Fruit fly (Drosophila melanogaster) whole organism, embryonic: Measurements from ENCODE around the gene CG46462.

Experiments
- Abd-B ChIP-seq: fragments of 200-800 bp; sonication (Bioruptor generic); optimal IDR thresholded peaks from 2 replicates; lab custom pipeline; 2018; ENCODE audit warnings: missing biosample characterization, mild to moderate bottlenecking, missing genetic modification characterization, moderate library complexity
- Ada2b ChIP-seq: fragments of 200-800 bp; sonication (Bioruptor generic); IDR thresholded peaks from 2 replicates; pipeline ENCODE4 v1.3.6; 2022; ENCODE audit warnings: missing biosample characterization, missing genetic modification characterization
- CG10267 ChIP-seq: fragments of 200-800 bp; sonication (Bioruptor generic); optimal IDR thresholded peaks from 2 replicates; lab custom pipeline; 2018; ENCODE audit warnings: missing biosample characterization, mild to moderate bottlenecking, missing genetic modification characterization, moderate library complexity
- CG10321 ChIP-seq: fragments of 200-800 bp; sonication (Bioruptor generic); IDR thresholded peaks from 2 replicates; pipeline ENCODE4 v1.3.6; 2022; ENCODE audit warnings: missing biosample characterization, missing genetic modification characterization
- CG10462 ChIP-seq: fragments of 200-800 bp; sonication (Bioruptor generic); optimal IDR thresholded peaks from 2 replicates; lab custom pipeline; 2016; ENCODE audit warnings: missing biosample characterization, missing genetic modification characterization
- CG11093 ChIP-seq: fragments of 200-800 bp; sonication (Bioruptor generic); IDR thresholded peaks from 3 replicates; pipeline ENCODE4 v1.3.6; 2022; ENCODE audit warnings: missing biosample characterization, missing genetic modification characterization
- CG11723 ChIP-seq: fragments of 200-800 bp; sonication (Bioruptor generic); optimal IDR thresholded peaks from 2 replicates; lab custom pipeline; 2017; ENCODE audit warnings: missing biosample characterization, mild to moderate bottlenecking, missing genetic modification characterization
- CG12299 ChIP-seq: fragments of 200-800 bp; sonication (Bioruptor generic); optimal IDR thresholded peaks from 2 replicates; lab custom pipeline; 2018; ENCODE audit warnings: missing biosample characterization, mild to moderate bottlenecking, missing genetic modification characterization
- CG14667 ChIP-seq: fragments of 200-800 bp; sonication (Bioruptor generic); IDR thresholded peaks from 2 replicates; pipeline ENCODE4 v1.3.6; 2022; ENCODE audit warnings: missing biosample characterization, missing genetic modification characterization
- CG15514 ChIP-seq: fragments of 200-800 bp; sonication (Bioruptor generic); optimal IDR thresholded peaks from 3 replicates; lab custom pipeline; 2017; ENCODE audit warnings: missing biosample characterization, missing genetic modification characterization, mild to moderate bottlenecking, moderate library complexity, missing genetic modification reagents
- CG17361 ChIP-seq: fragments of 200-800 bp; sonication (Bioruptor generic); IDR thresholded peaks from 3 replicates; pipeline ENCODE4 v1.3.6; 2022; ENCODE audit warnings: missing biosample characterization, missing genetic modification characterization
- CG18599 ChIP-seq: fragments of 200-800 bp; sonication (Bioruptor generic); optimal IDR thresholded peaks from 3 replicates; lab custom pipeline; 2017; ENCODE audit warnings: missing biosample characterization, missing genetic modification characterization, mild to moderate bottlenecking, moderate library complexity, missing genetic modification reagents
- CG30431 ChIP-seq: fragments of 200-800 bp; sonication (Bioruptor generic); optimal IDR thresholded peaks from 2 replicates; lab custom pipeline; 2017; ENCODE audit warnings: missing biosample characterization, missing genetic modification characterization
- CG31388 ChIP-seq: fragments of 200-800 bp; sonication (Bioruptor generic); optimal IDR thresholded peaks from 2 replicates; lab custom pipeline; 2016; ENCODE audit warnings: missing biosample characterization, missing genetic modification characterization
- CG32772 ChIP-seq: fragments of 200-800 bp; sonication (Bioruptor generic); IDR thresholded peaks from 2 replicates; pipeline ENCODE4 v1.3.6; 2022; ENCODE audit warnings: missing biosample characterization, missing genetic modification characterization
- CG43689 ChIP-seq: fragments of 200-800 bp; sonication (Bioruptor generic); IDR thresholded peaks from 2 replicates; pipeline ENCODE4 v1.3.6; 2022; ENCODE audit warnings: missing biosample characterization, missing genetic modification characterization
- CG4404 ChIP-seq: fragments of 200-800 bp; sonication (Bioruptor generic); IDR thresholded peaks from 2 replicates; pipeline ENCODE4 v1.3.6; 2022; ENCODE audit warnings: missing biosample characterization, missing genetic modification characterization
- CG4424 ChIP-seq: fragments of 200-800 bp; sonication (Bioruptor generic); optimal IDR thresholded peaks from 3 replicates; lab custom pipeline; 2016; ENCODE audit warnings: missing biosample characterization, missing genetic modification characterization
- CG4707 ChIP-seq: fragments of 200-800 bp; sonication (Bioruptor generic); optimal IDR thresholded peaks from 2 replicates; lab custom pipeline; 2018; ENCODE audit warnings: missing biosample characterization, mild to moderate bottlenecking, missing genetic modification characterization, moderate library complexity
- CG6791 ChIP-seq: fragments of 200-800 bp; sonication (Bioruptor generic); IDR thresholded peaks from 3 replicates; pipeline ENCODE4 v1.3.6; 2022; ENCODE audit warnings: missing biosample characterization, missing genetic modification characterization; ENCODE audit not compliant: partially characterized antibody
- CG7786 ChIP-seq: fragments of 200-800 bp; sonication (Bioruptor generic); optimal IDR thresholded peaks from 2 replicates; lab custom pipeline; 2016; ENCODE audit warnings: missing biosample characterization, missing genetic modification characterization
- CG7928 ChIP-seq: fragments of 200-800 bp; sonication (Bioruptor generic); optimal IDR thresholded peaks from 2 replicates; lab custom pipeline; 2017; ENCODE audit warnings: missing biosample characterization, mild to moderate bottlenecking, missing genetic modification characterization
- CG8924 ChIP-seq: fragments of 200-800 bp; optimal IDR thresholded peaks from 3 replicates; lab custom pipeline; 2019; ENCODE audit warnings: missing biosample characterization, mild to moderate bottlenecking, missing genetic modification characterization, moderate library complexity
- CkIIα-i1 ChIP-seq: fragments of 200-800 bp; sonication (Bioruptor generic); IDR thresholded peaks from 2 replicates; pipeline ENCODE4 v1.3.6; 2022; ENCODE audit warnings: missing biosample characterization, missing genetic modification characterization
- CoRest ChIP-seq: fragments of 200-800 bp; sonication (Bioruptor generic); optimal IDR thresholded peaks from 3 replicates; lab custom pipeline; 2018; ENCODE audit warnings: missing biosample characterization, mild to moderate bottlenecking, missing genetic modification characterization, moderate library complexity
- CrebB ChIP-seq: fragments of 200-800 bp; sonication (Bioruptor generic); optimal IDR thresholded peaks from 3 replicates; lab custom pipeline; 2018; ENCODE audit warnings: missing biosample characterization, mild to moderate bottlenecking, missing genetic modification characterization
- Dbx ChIP-seq: fragments of 200-800 bp; sonication (Bioruptor generic); IDR thresholded peaks from 3 replicates; pipeline ENCODE4 v1.3.6; 2022; ENCODE audit warnings: missing biosample characterization, missing genetic modification characterization
- Dip2 ChIP-seq: fragments of 200-800 bp; sonication (Bioruptor generic); IDR thresholded peaks from 2 replicates; pipeline ENCODE4 v1.3.6; 2022; ENCODE audit warnings: missing biosample characterization, missing genetic modification characterization
- Dip3 ChIP-seq: fragments of 200-800 bp; sonication (Bioruptor generic); optimal IDR thresholded peaks from 3 replicates; lab custom pipeline; 2016; ENCODE audit warnings: missing biosample characterization, missing genetic modification characterization
- Fer1 ChIP-seq: fragments of 200-800 bp; sonication (Bioruptor generic); optimal IDR thresholded peaks from 2 replicates; lab custom pipeline; 2017; ENCODE audit warnings: missing biosample characterization, mild to moderate bottlenecking, missing genetic modification characterization
- GATAe ChIP-seq: fragments of 200-800 bp; sonication (Bioruptor generic); conservative IDR thresholded peaks from 2 replicates; pipeline ENCODE4 v1.3.6; 2022; ENCODE audit warnings: missing biosample characterization, missing genetic modification characterization
- HHEX ChIP-seq: fragments of 200-800 bp; sonication (Bioruptor generic); optimal IDR thresholded peaks from 3 replicates; lab custom pipeline; 2017; ENCODE audit warnings: missing biosample characterization, mild to moderate bottlenecking, missing genetic modification characterization, missing genetic modification reagents
- HLHmδ ChIP-seq: fragments of 200-800 bp; sonication (Bioruptor generic); optimal IDR thresholded peaks from 2 replicates; lab custom pipeline; 2018; ENCODE audit warnings: missing biosample characterization, mild to moderate bottlenecking, missing genetic modification characterization, moderate library complexity
- Nf-YB ChIP-seq: fragments of 200-800 bp; sonication (Bioruptor generic); optimal IDR thresholded peaks from 3 replicates; lab custom pipeline; 2019; ENCODE audit warnings: missing biosample characterization, mild to moderate bottlenecking, missing genetic modification characterization, moderate library complexity
- Vsx1 ChIP-seq: fragments of 200-800 bp; sonication (Bioruptor generic); optimal IDR thresholded peaks from 2 replicates; lab custom pipeline; 2017; ENCODE audit warnings: missing biosample characterization, mild to moderate bottlenecking, missing genetic modification characterization, missing genetic modification reagents
- al ChIP-seq: fragments of 200-800 bp; sonication (Bioruptor generic); IDR thresholded peaks from 2 replicates; pipeline ENCODE4 v1.3.6; 2022; ENCODE audit warnings: missing biosample characterization, missing genetic modification characterization
- ash1 ChIP-seq: fragments of 200-800 bp; sonication (Bioruptor generic); optimal IDR thresholded peaks from 2 replicates; lab custom pipeline; 2018; ENCODE audit warnings: missing biosample characterization, mild to moderate bottlenecking, missing genetic modification characterization
- ato ChIP-seq: fragments of 200-800 bp; sonication (Bioruptor generic); IDR thresholded peaks from 2 replicates; pipeline ENCODE4 v1.3.6; 2022; ENCODE audit warnings: missing biosample characterization, missing genetic modification characterization; ENCODE audit not compliant: partially characterized antibody
- croc ChIP-seq: fragments of 200-800 bp; sonication (Bioruptor generic); conservative IDR thresholded peaks from 3 replicates; pipeline ENCODE4 v1.3.6; 2022; ENCODE audit warnings: missing biosample characterization, missing genetic modification characterization
- dpn ChIP-seq, 2 experiments: fragments of 200-800 bp; sonication (Bioruptor generic); optimal IDR thresholded peaks; 3 replicates each; lab custom pipeline; 2016; ENCODE audit warnings: missing biosample characterization in 2 of 2, missing genetic modification characterization in 2 of 2
- gcm2 ChIP-seq: fragments of 200-800 bp; sonication (Bioruptor generic); optimal IDR thresholded peaks from 2 replicates; lab custom pipeline; 2016; ENCODE audit warnings: missing biosample characterization, missing genetic modification characterization
- hth ChIP-seq: fragments of >200 bp; optimal IDR thresholded peaks from 2 replicates; lab custom pipeline; 2017; ENCODE audit warnings: inconsistent platforms
- klu ChIP-seq: fragments of 200-800 bp; sonication (Bioruptor generic); IDR thresholded peaks from 2 replicates; pipeline ENCODE4 v1.3.6; 2022; ENCODE audit warnings: missing biosample characterization, missing genetic modification characterization
- pnt ChIP-seq: fragments of 200-800 bp; sonication (Bioruptor generic); optimal IDR thresholded peaks from 3 replicates; lab custom pipeline; 2016; ENCODE audit warnings: missing biosample characterization, missing genetic modification characterization
- sc ChIP-seq, 3 experiments: fragments of >200 bp in 2 of 3; fragments of 200-800 bp in 1 of 3; sonication (Bioruptor generic) in 1 of 3; optimal IDR thresholded peaks; 2 replicates in 2 of 3; 3 replicates in 1 of 3; lab custom pipeline; 2017; ENCODE audit warnings: mild to moderate bottlenecking in 1 of 3, missing biosample characterization in 1 of 3, missing genetic modification characterization in 1 of 3, missing genetic modification reagents in 1 of 3
- slp2 ChIP-seq: fragments of 200-800 bp; sonication (Bioruptor generic); optimal IDR thresholded peaks from 2 replicates; lab custom pipeline; 2016; ENCODE audit warnings: missing biosample characterization, missing genetic modification characterization
- stwl ChIP-seq: fragments of 200-800 bp; sonication (Bioruptor generic); optimal IDR thresholded peaks from 3 replicates; lab custom pipeline; 2018; ENCODE audit warnings: missing biosample characterization, mild to moderate bottlenecking, missing genetic modification characterization, moderate library complexity
- tgo ChIP-seq: fragments of 200-800 bp; sonication (Bioruptor generic); IDR thresholded peaks from 3 replicates; pipeline ENCODE4 v1.3.6; 2022; ENCODE audit warnings: missing biosample characterization, missing genetic modification characterization
- trem ChIP-seq: fragments of 200-800 bp; optimal IDR thresholded peaks from 3 replicates; lab custom pipeline; 2019; ENCODE audit warnings: missing biosample characterization, mild to moderate bottlenecking, missing genetic modification characterization, moderate library complexity
- vnd ChIP-seq: fragments of 200-800 bp; sonication (Bioruptor generic); IDR thresholded peaks from 3 replicates; pipeline ENCODE4 v1.3.6; 2022; ENCODE audit warnings: missing biosample characterization, missing genetic modification characterization; ENCODE audit not compliant: partially characterized antibody
- zen2 ChIP-seq: fragments of 200-800 bp; sonication (Bioruptor generic); IDR thresholded peaks from 3 replicates; pipeline ENCODE4 v1.3.6; 2022; ENCODE audit warnings: missing biosample characterization, missing genetic modification characterization; ENCODE audit not compliant: partially characterized antibody

The CG46462 gene

dm6 chr3L:19914833-19915232 is 16.7 kb upstream of the CG46462 start, which contains the start of gene Rpn1 (continued):
- TF ChIP-seq Abd-B (no peak), CG43689 (GFP tag; lab: Robert Waterston, UW) (no peak), ash1 (no peak), Vsx1 (GFP tag; lab: Kevin White, UChicago) (no peak), Nf-YB (GFP tag; lab: Kevin White, UChicago) (no peak), CG10321 (GFP tag; lab: Robert Waterston, UW) (no peak), CG4404 (GFP tag; lab: Robert Waterston, UW) (no peak), CG10462 (GFP tag; lab: Kevin White, UChicago) (no peak), stwl (peak; percentile 50), CG17361 (GFP tag; lab: Robert Waterston, UW) (no peak), CG7786 (GFP tag; lab: Kevin White, UChicago) (no peak), CG4707 (GFP tag; lab: Kevin White, UChicago) (no peak), hth (lab: Kevin White, UChicago) (no peak), zen2 (no peak), tgo (GFP tag; lab: Robert Waterston, UW) (no peak), al (GFP tag; lab: Robert Waterston, UW) (no peak), sc (optimal IDR thresholded peaks at IDR 0.05; lab: Kevin White, UChicago) (no peak), sc (GFP tag; optimal IDR thresholded peaks at IDR 0.05; lab: Kevin White, UChicago) (no peak), CG6791 (GFP tag; lab: Robert Waterston, UW) (peak; percentile 62; the same call in 1 of the 3 replicates), CkIIα-i1 (GFP tag; lab: Robert Waterston, UW) (no peak), CG18599 (GFP tag; lab: Kevin White, UChicago) (no peak), CG11723 (GFP tag; lab: Kevin White, UChicago) (no peak), Dbx (no peak), CoRest (no peak), Fer1 (peak; percentile 15), CG8924 (tag; lab: Kevin White, UChicago) (no peak), trem (peak; percentile 26), pnt (no peak), GATAe (no peak), vnd (GFP tag; lab: Robert Waterston, UW) (0 out of 3 replicates have a peak, but pooled peaks have one; percentile 33), HLHmδ (GFP tag; lab: Kevin White, UChicago) (no peak), croc (GFP tag; lab: Robert Waterston, UW) (no peak), ato (no peak), dpn (GFP tag; optimal IDR thresholded peaks at IDR 0.05; lab: Kevin White, UChicago) (peak; percentile 1 to 30), CG7928 (GFP tag; lab: Kevin White, UChicago) (no peak), klu (GFP tag; lab: Robert Waterston, UW) (no peak), CG31388 (GFP tag; lab: Kevin White, UChicago) (no peak), CG15514 (GFP tag; lab: Kevin White, UChicago) (peak; percentile 76), CrebB (tag; lab: Kevin White, UChicago) (no peak), CG14667 (GFP tag; lab: Robert Waterston, UW) (no peak), CG4424 (no peak), CG10267 (tag; lab: Kevin White, UChicago) (peak; percentile 17), HHEX (no peak), CG32772 (no peak), CG30431 (GFP tag; lab: Kevin White, UChicago) (no peak), slp2 (GFP tag; lab: Kevin White, UChicago) (no peak), Ada2b (no peak), gcm2 (GFP tag; lab: Kevin White, UChicago) (no peak), Dip2 (GFP tag; lab: Robert Waterston, UW) (no peak), Dip3 (GFP tag; lab: Kevin White, UChicago) (no peak), CG12299 (tag; lab: Kevin White, UChicago) (no peak), CG11093 (GFP tag; lab: Robert Waterston, UW) (no peak)
